Fruit fly (Drosophila melanogaster) Kc167 (cell line): Measurements from ENCODE around the gene CG42590.

Experiments used
- Myc ChIP-seq: fragments of >200 bp; optimal IDR thresholded peaks from 2 replicates; lab custom pipeline; 2017; ENCODE audit warnings: missing external identifiers
- psq ChIP-seq: fragments of >200 bp; optimal IDR thresholded peaks from 2 replicates; lab custom pipeline; 2017; ENCODE audit warnings: missing external identifiers
- ttk ChIP-seq: sonication (Bioruptor generic); optimal IDR thresholded peaks from 2 replicates; lab custom pipeline; 2017; ENCODE audit warnings: missing external identifiers

DNA sequence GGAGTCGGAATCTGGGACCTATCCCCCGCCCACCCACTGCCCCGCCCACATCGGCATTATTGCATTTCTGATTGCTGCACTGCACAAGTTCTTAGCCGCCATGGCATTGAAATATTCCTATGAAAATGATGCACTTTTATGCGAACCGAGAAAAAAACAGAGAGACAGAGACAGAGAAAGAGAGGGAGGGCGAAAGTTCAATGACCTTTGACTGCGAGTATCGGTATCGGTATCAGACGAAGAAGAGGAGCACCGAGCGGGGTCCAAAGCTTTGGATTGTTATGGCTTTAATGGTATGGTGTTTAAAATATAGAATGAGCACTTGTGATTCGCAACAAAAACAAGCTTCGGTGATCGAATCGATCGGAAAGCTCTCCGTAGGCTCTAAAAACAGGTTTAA is 11.6 kb downstream of the CG42590 start:
- TF ChIP-seq psq (lab: Kevin White, UChicago), result no peak
- no peak for TF ChIP-seq Myc (lab: Kevin White, UChicago)
- TF ChIP-seq ttk (lab: Kevin White, UChicago), result no peak
